Worm (Caenorhabditis elegans) whole organism, L2 larva: ENCODE data around the gene srw-89.

ENCODE experiments used
- C34F6.9 ChIP-seq: fragments of 150-350 bp; optimal IDR thresholded peaks from 2 replicates; lab custom pipeline; 2014; ENCODE audit warnings: missing biosample characterization, missing genetic modification characterization
- F13H6.1 ChIP-seq: sonication (generic microtip); optimal IDR thresholded peaks from 2 replicates; lab custom pipeline; 2016; ENCODE audit warnings: missing genetic modification characterization, missing compliant biosample characterization
- R02D3.7 ChIP-seq: fragments of 150-350 bp; optimal IDR thresholded peaks from 2 replicates; lab custom pipeline; 2014; ENCODE audit warnings: missing biosample characterization, missing genetic modification characterization
- Y55F3AM.14 ChIP-seq: fragments of 200-800 bp; sonication (Bioruptor generic); optimal IDR thresholded peaks from 2 replicates; lab custom pipeline; 2018; ENCODE audit warnings: mild to moderate bottlenecking, missing genetic modification characterization, missing compliant biosample characterization
- aly-2 ChIP-seq: fragments of 150-350 bp; optimal IDR thresholded peaks from 2 replicates; lab custom pipeline; 2014; ENCODE audit warnings: missing biosample characterization, missing genetic modification characterization
- ceh-16 ChIP-seq: fragments of 150-350 bp; optimal IDR thresholded peaks from 2 replicates; lab custom pipeline; 2014; ENCODE audit warnings: missing biosample characterization, missing genetic modification characterization
- ceh-82 ChIP-seq: fragments of 150-350 bp; optimal IDR thresholded peaks from 2 replicates; lab custom pipeline; 2014; ENCODE audit warnings: missing biosample characterization, missing genetic modification characterization
- crh-2 ChIP-seq: sonication (generic microtip); optimal IDR thresholded peaks from 2 replicates; lab custom pipeline; 2017; ENCODE audit warnings: missing biosample characterization, missing genetic modification characterization
- egl-27 ChIP-seq: sonication (generic microtip); optimal IDR thresholded peaks from 3 replicates; lab custom pipeline; 2017; ENCODE audit warnings: missing biosample characterization, missing genetic modification reagents, missing genetic modification characterization
- elt-1 ChIP-seq: fragments of 150-350 bp; optimal IDR thresholded peaks from 2 replicates; lab custom pipeline; 2014; ENCODE audit warnings: missing biosample characterization, missing genetic modification characterization
- elt-3 ChIP-seq: sonication (generic microtip); optimal IDR thresholded peaks from 2 replicates; lab custom pipeline; 2017; ENCODE audit warnings: missing biosample characterization, missing genetic modification characterization
- lin-13 ChIP-seq: fragments of 150-350 bp; optimal IDR thresholded peaks from 2 replicates; lab custom pipeline; 2014; ENCODE audit warnings: missing biosample characterization, missing genetic modification reagents, missing genetic modification characterization
- lin-39 ChIP-seq: fragments of 150-350 bp; optimal IDR thresholded peaks from 2 replicates; lab custom pipeline; 2014; ENCODE audit warnings: missing biosample characterization, missing genetic modification reagents, missing genetic modification characterization
- mbf-1 ChIP-seq: sonication (generic microtip); optimal IDR thresholded peaks from 2 replicates; lab custom pipeline; 2017; ENCODE audit warnings: missing biosample characterization, missing genetic modification characterization
- mdl-1 ChIP-seq, 2 experiments: fragments of 150-350 bp in 1 of 2; sonication (generic microtip) in 1 of 2; optimal IDR thresholded peaks; 2 replicates each; lab custom pipeline; 2017; ENCODE audit warnings: missing biosample characterization in 2 of 2, missing genetic modification characterization in 2 of 2
- nhr-11 ChIP-seq: fragments of 150-350 bp; optimal IDR thresholded peaks from 2 replicates; lab custom pipeline; 2014; ENCODE audit warnings: missing biosample characterization, missing genetic modification characterization
- nhr-129 ChIP-seq: fragments of 150-350 bp; optimal IDR thresholded peaks from 2 replicates; lab custom pipeline; 2014; ENCODE audit warnings: missing biosample characterization, missing genetic modification characterization
- nhr-21 ChIP-seq: fragments of 150-350 bp; optimal IDR thresholded peaks from 2 replicates; lab custom pipeline; 2014; ENCODE audit warnings: missing biosample characterization, missing genetic modification characterization
- nhr-237 ChIP-seq: fragments of 150-350 bp; optimal IDR thresholded peaks from 2 replicates; lab custom pipeline; 2014; ENCODE audit warnings: missing biosample characterization, missing genetic modification characterization
- nhr-25 ChIP-seq: fragments of 150-350 bp; sonication (generic microtip); optimal IDR thresholded peaks from 3 replicates; lab custom pipeline; 2014; ENCODE audit warnings: missing biosample characterization, missing genetic modification characterization
- nhr-77 ChIP-seq: fragments of 150-350 bp; optimal IDR thresholded peaks from 2 replicates; lab custom pipeline; 2014; ENCODE audit warnings: missing biosample characterization, missing genetic modification characterization
- sem-4 ChIP-seq: fragments of 150-350 bp; optimal IDR thresholded peaks from 2 replicates; lab custom pipeline; 2014; ENCODE audit warnings: missing biosample characterization, missing genetic modification reagents, missing genetic modification characterization
- snpc-4 ChIP-seq: fragments of 150-350 bp; optimal IDR thresholded peaks from 2 replicates; lab custom pipeline; 2014; ENCODE audit warnings: missing biosample characterization, missing genetic modification characterization
- unc-55 ChIP-seq: fragments of 150-350 bp; sonication (generic microtip); optimal IDR thresholded peaks from 3 replicates; lab custom pipeline; 2014; ENCODE audit warnings: missing biosample characterization, missing genetic modification reagents, missing genetic modification characterization
- unc-62 ChIP-seq: fragments of 150-350 bp; optimal IDR thresholded peaks from 2 replicates; lab custom pipeline; 2014; ENCODE audit warnings: missing biosample characterization, missing genetic modification reagents, missing genetic modification characterization
- ztf-1 ChIP-seq: fragments of 200-800 bp; sonication (Bioruptor generic); conservative IDR thresholded peaks from 2 replicates; pipeline ENCODE4 v1.3.6; 2022; ENCODE audit warnings: missing genetic modification characterization, missing compliant biosample characterization
- ztf-4 ChIP-seq: fragments of 150-350 bp; optimal IDR thresholded peaks from 2 replicates; lab custom pipeline; 2014; ENCODE audit warnings: missing biosample characterization, missing genetic modification characterization

srw-89 gene

ce11 chrV:4005219-4005618, 11.7 kb upstream of the srw-89 start, which contains the start of gene srh-8:
TSS of gene srh-8 (plus strand) at chrV:4005519.
- TF ChIP-seq F13H6.1 (tag; lab: Kevin White, UChicago) (no peak), elt-3 (no peak), sem-4 (no peak), ceh-16 (tag; lab: Kevin White, UChicago) (no peak)

- TF ChIP-seq ceh-82 (tag; lab: Kevin White, UChicago) (no peak), nhr-25 (tag; lab: Kevin White, UChicago) (no peak), R02D3.7 (tag; lab: Kevin White, UChicago) (no peak), ztf-4 (tag; lab: Kevin White, UChicago) (no peak), nhr-21 (tag; lab: Kevin White, UChicago) (no peak)
- TF ChIP-seq, all 48 proteins: peak for 0
Observed at ce11 chrV:4007927-4008326, 9.0 kb upstream of the srw-89 start, which contains the start of gene srh-7. TSS of gene srh-7 (plus strand) at chrV:4008227.

ce11 chrV:4010170-4010569, 6.7 kb upstream of the srw-89 start, which contains the start of gene srh-4:
TSS of gene srh-4 (plus strand) at chrV:4010470.
- TF ChIP-seq lin-39 (tag; lab: Kevin White, UChicago) (no peak), elt-1 (tag; lab: Kevin White, UChicago) (no peak), C34F6.9 (no peak), nhr-11 (tag; lab: Kevin White, UChicago) (no peak), Y55F3AM.14 (no peak), nhr-21 (tag; lab: Kevin White, UChicago) (no peak), crh-2 (tag; lab: Kevin White, UChicago) (no peak), mbf-1 (tag; lab: Kevin White, UChicago) (no peak), aly-2 (tag; lab: Kevin White, UChicago) (no peak), nhr-237 (no peak), R02D3.7 (tag; lab: Kevin White, UChicago) (no peak), ztf-4 (tag; lab: Kevin White, UChicago) (no peak), ztf-1 (GFP tag; lab: Robert Waterston, UW) (no peak)

ce11 chrV:4018591-4018990, 1.7 kb downstream of the srw-89 start:
- TF ChIP-seq nhr-11 (tag; lab: Kevin White, UChicago) = no peak
- no peak for TF ChIP-seq elt-1 (tag; lab: Kevin White, UChicago)

- no peak for TF ChIP-seq nhr-25 (tag; lab: Kevin White, UChicago)
- TF ChIP-seq snpc-4 (tag; lab: Kevin White, UChicago) = no peak
Observed at ce11 chrV:4019188-4019587, 2.3 kb downstream of the srw-89 start, which contains the start of gene K09D9.3. TSS of gene K09D9.3 (plus strand) at chrV:4019488.

ce11 chrV:4021776-4022175, 4.9 kb downstream of the srw-89 start, which contains the start of gene K09D9.14:
TSS of gene K09D9.14 (minus strand) at chrV:4021876.
- TF ChIP-seq elt-1 (tag; lab: Kevin White, UChicago) (no peak), elt-3 (no peak), ztf-4 (tag; lab: Kevin White, UChicago) (no peak), egl-27 (tag; lab: Kevin White, UChicago) (no peak), lin-13 (no peak), nhr-25 (tag; lab: Kevin White, UChicago) (no peak), nhr-129 (tag; lab: Kevin White, UChicago) (no peak)

ce11 chrV:4022309-4022708, 5.4 kb downstream of the srw-89 start, which contains the start of gene cyp-35A3:
TSS of gene cyp-35A3 (plus strand) at chrV:4022609.
- TF ChIP-seq nhr-77 (tag; lab: Kevin White, UChicago) = no peak
- TF ChIP-seq lin-39 (tag; lab: Kevin White, UChicago) = no peak
- no peak for TF ChIP-seq egl-27 (tag; lab: Kevin White, UChicago)
- no peak for TF ChIP-seq mdl-1 (tag; optimal IDR thresholded peaks at IDR 0.05; lab: Kevin White, UChicago)
- no peak for TF ChIP-seq Y55F3AM.14
- no peak for TF ChIP-seq R02D3.7 (tag; lab: Kevin White, UChicago)
- no peak for TF ChIP-seq snpc-4 (tag; lab: Kevin White, UChicago)
- no peak for TF ChIP-seq sem-4
- TF ChIP-seq unc-62 (GFP tag; lab: Kevin White, UChicago) = no peak
- no peak for TF ChIP-seq mbf-1 (tag; lab: Kevin White, UChicago)
- TF ChIP-seq unc-55 (GFP tag; lab: Kevin White, UChicago) = no peak
- TF ChIP-seq, all 48 proteins: peak for 0
